Worm (Caenorhabditis elegans) whole organism, mixed stage, embryonic: ENCODE results near the gene F01G10.9.

Experiments
- ces-1 ChIP-seq: fragments of 150-350 bp; optimal IDR thresholded peaks from 2 replicates; lab custom pipeline; 2014; ENCODE audit warnings: missing biosample characterization, missing genetic modification reagents, missing genetic modification characterization
- elt-1 ChIP-seq: sonication (generic microtip); optimal IDR thresholded peaks from 2 replicates; lab custom pipeline; 2017; ENCODE audit warnings: missing genetic modification characterization, mild to moderate bottlenecking, missing compliant biosample characterization, antibody characterized with exemption, moderate library complexity, borderline replicate concordance; ENCODE audit not compliant: insufficient read depth
- elt-3 ChIP-seq: fragments of 150-350 bp; optimal IDR thresholded peaks from 2 replicates; lab custom pipeline; 2014; ENCODE audit warnings: missing biosample characterization, missing genetic modification characterization
- lin-13 ChIP-seq: fragments of 150-350 bp; optimal IDR thresholded peaks from 2 replicates; lab custom pipeline; 2014; ENCODE audit warnings: missing biosample characterization, missing genetic modification characterization
- nhr-2 ChIP-seq: fragments of 150-350 bp; optimal IDR thresholded peaks from 2 replicates; lab custom pipeline; 2014; ENCODE audit warnings: missing biosample characterization, missing genetic modification characterization
- nhr-237 ChIP-seq: fragments of 150-350 bp; optimal IDR thresholded peaks from 2 replicates; lab custom pipeline; 2014; ENCODE audit warnings: missing biosample characterization, missing genetic modification characterization
- pha-4 ChIP-seq: fragments of 150-350 bp; optimal IDR thresholded peaks from 2 replicates; lab custom pipeline; 2018; ENCODE audit warnings: missing biosample characterization, missing genetic modification reagents, missing genetic modification characterization
- sem-2 ChIP-seq: fragments of 200-800 bp; sonication (Bioruptor generic); optimal IDR thresholded peaks from 2 replicates; lab custom pipeline; 2018; ENCODE audit warnings: mild to moderate bottlenecking, missing genetic modification characterization, missing compliant biosample characterization
- sptf-1 ChIP-seq: sonication (generic microtip); optimal IDR thresholded peaks from 2 replicates; lab custom pipeline; 2017; ENCODE audit warnings: mild to moderate bottlenecking, missing genetic modification characterization, moderate library complexity, missing compliant biosample characterization
- tbx-8 ChIP-seq: fragments of 200-800 bp; sonication (Bioruptor generic); optimal IDR thresholded peaks from 2 replicates; lab custom pipeline; 2018; ENCODE audit warnings: mild to moderate bottlenecking, missing genetic modification characterization, moderate library complexity, missing compliant biosample characterization

ce11 chrIV:10276960-10277359 is 17.5 kb upstream of the F01G10.9 start, which contains the start of gene Y43C5A.7:
- no peak for TF ChIP-seq lin-13
- no peak for TF ChIP-seq nhr-2 (tag; lab: Kevin White, UChicago)
- TF ChIP-seq elt-3 (tag; lab: Kevin White, UChicago), result no peak
- TF ChIP-seq pha-4, result no peak
- TF ChIP-seq tbx-8 (GFP tag; lab: Kevin White, UChicago), result no peak
- no peak for TF ChIP-seq ces-1
- TF ChIP-seq sem-2 (GFP tag; lab: Kevin White, UChicago), result no peak
- TF ChIP-seq nhr-237 (tag; lab: Kevin White, UChicago), result no peak
- TF ChIP-seq elt-1 (tag; lab: Kevin White, UChicago), result no peak
- TF ChIP-seq sptf-1, result no peak
